Fruit fly (Drosophila melanogaster) whole organism, prepupa: ENCODE data around the gene JMJD7.

Source experiments
- Blimp-1 ChIP-seq: fragments of 200-800 bp; sonication (Bioruptor generic); optimal IDR thresholded peaks from 3 replicates; lab custom pipeline; 2017; ENCODE audit warnings: missing biosample characterization, missing genetic modification characterization, mild to moderate bottlenecking, moderate library complexity, missing genetic modification reagents
- CG10631 ChIP-seq: fragments of 200-800 bp; sonication (Bioruptor generic); optimal IDR thresholded peaks from 2 replicates; lab custom pipeline; 2016; ENCODE audit warnings: missing biosample characterization, missing genetic modification characterization
- CG10669 ChIP-seq: fragments of 200-800 bp; sonication (Bioruptor generic); optimal IDR thresholded peaks from 3 replicates; lab custom pipeline; 2018; ENCODE audit warnings: missing biosample characterization, mild to moderate bottlenecking, missing genetic modification characterization, moderate library complexity
- CG11294 ChIP-seq: fragments of 200-800 bp; sonication (Bioruptor generic); IDR thresholded peaks from 2 replicates; pipeline ENCODE4 v1.3.6; 2022; ENCODE audit warnings: missing biosample characterization, missing genetic modification characterization
- CG15336 ChIP-seq: fragments of 200-800 bp; sonication (Bioruptor generic); IDR thresholded peaks from 2 replicates; pipeline ENCODE4 v1.3.6; 2022; ENCODE audit warnings: missing biosample characterization, missing genetic modification characterization
- CG1621 ChIP-seq: fragments of 200-800 bp; sonication (Bioruptor generic); optimal IDR thresholded peaks from 3 replicates; lab custom pipeline; 2018; ENCODE audit warnings: missing biosample characterization, mild to moderate bottlenecking, missing genetic modification characterization
- CG3032 ChIP-seq: fragments of 200-800 bp; optimal IDR thresholded peaks from 2 replicates; lab custom pipeline; 2019; ENCODE audit warnings: missing biosample characterization, mild to moderate bottlenecking, missing genetic modification characterization, moderate library complexity
- CG31627 ChIP-seq: fragments of 200-800 bp; sonication (Bioruptor generic); optimal IDR thresholded peaks from 3 replicates; lab custom pipeline; 2016; ENCODE audit warnings: missing biosample characterization, missing genetic modification characterization
- CG34406 ChIP-seq: fragments of 200-800 bp; sonication (Bioruptor generic); optimal IDR thresholded peaks from 3 replicates; lab custom pipeline; 2016; ENCODE audit warnings: missing biosample characterization, missing genetic modification characterization
- CG3919 ChIP-seq: fragments of 200-800 bp; sonication (Bioruptor generic); optimal IDR thresholded peaks from 3 replicates; lab custom pipeline; 2016; ENCODE audit warnings: missing biosample characterization, missing genetic modification characterization
- CG4318 ChIP-seq: fragments of 200-800 bp; sonication (Bioruptor generic); optimal IDR thresholded peaks from 3 replicates; lab custom pipeline; 2017; ENCODE audit warnings: missing biosample characterization, mild to moderate bottlenecking, missing genetic modification characterization
- CG6276 ChIP-seq: fragments of 200-800 bp; sonication (Bioruptor generic); optimal IDR thresholded peaks from 2 replicates; lab custom pipeline; 2017; ENCODE audit warnings: missing biosample characterization, mild to moderate bottlenecking, missing genetic modification characterization
- CG6792 ChIP-seq: fragments of 200-800 bp; sonication (Bioruptor generic); optimal IDR thresholded peaks from 3 replicates; lab custom pipeline; 2016; ENCODE audit warnings: missing biosample characterization, missing genetic modification characterization
- CG6854 ChIP-seq: fragments of 200-800 bp; sonication (Bioruptor generic); optimal IDR thresholded peaks from 2 replicates; lab custom pipeline; 2017; ENCODE audit warnings: missing biosample characterization, mild to moderate bottlenecking, missing genetic modification characterization
- CG8119 ChIP-seq: fragments of 200-800 bp; sonication (Bioruptor generic); IDR thresholded peaks from 3 replicates; pipeline ENCODE4 v1.3.6; 2022; ENCODE audit warnings: missing biosample characterization, missing genetic modification characterization
- CG8632 ChIP-seq: fragments of 200-800 bp; sonication (Bioruptor generic); optimal IDR thresholded peaks from 3 replicates; lab custom pipeline; 2016; ENCODE audit warnings: missing biosample characterization, missing genetic modification characterization
- CG9139 ChIP-seq: fragments of 200-800 bp; sonication (Bioruptor generic); optimal IDR thresholded peaks from 3 replicates; lab custom pipeline; 2017; ENCODE audit warnings: missing biosample characterization, mild to moderate bottlenecking, missing genetic modification characterization
- Eip75B ChIP-seq: fragments of 200-800 bp; sonication (Bioruptor generic); optimal IDR thresholded peaks from 3 replicates; lab custom pipeline; 2016; ENCODE audit warnings: missing biosample characterization, missing genetic modification characterization
- Eip78C ChIP-seq: fragments of 200-800 bp; sonication (Bioruptor generic); peaks from one replicate; lab custom pipeline; 2016; ENCODE audit warnings: missing biosample characterization, missing genetic modification characterization
- Ets21C ChIP-seq: fragments of 200-800 bp; sonication (Bioruptor generic); optimal IDR thresholded peaks from 3 replicates; lab custom pipeline; 2016; ENCODE audit warnings: missing biosample characterization, missing genetic modification characterization
- Gug ChIP-seq: fragments of 200-800 bp; sonication (Bioruptor generic); IDR thresholded peaks from 2 replicates; pipeline ENCODE4 v1.3.6; 2022; ENCODE audit warnings: missing biosample characterization, missing genetic modification characterization
- Hr38 ChIP-seq: sonication (Bioruptor generic); optimal IDR thresholded peaks from 2 replicates; lab custom pipeline; 2016; ENCODE audit warnings: missing biosample characterization, missing genetic modification characterization
- Hr4 ChIP-seq: fragments of 200-800 bp; sonication (Bioruptor generic); optimal IDR thresholded peaks from 3 replicates; lab custom pipeline; 2016; ENCODE audit warnings: missing biosample characterization, missing genetic modification characterization
- Lpt ChIP-seq: fragments of 200-800 bp; sonication (Bioruptor generic); optimal IDR thresholded peaks from 3 replicates; lab custom pipeline; 2016; ENCODE audit warnings: missing biosample characterization, missing genetic modification characterization
- Met ChIP-seq: fragments of 200-800 bp; sonication (Bioruptor generic); optimal IDR thresholded peaks from 3 replicates; lab custom pipeline; 2016; ENCODE audit warnings: missing biosample characterization, missing genetic modification characterization
- OdsH ChIP-seq: fragments of 200-800 bp; sonication (Bioruptor generic); optimal IDR thresholded peaks from 3 replicates; lab custom pipeline; 2016; ENCODE audit warnings: missing biosample characterization, missing genetic modification characterization
- Smox ChIP-seq: fragments of 200-800 bp; sonication (Bioruptor generic); optimal IDR thresholded peaks from 3 replicates; lab custom pipeline; 2016; ENCODE audit warnings: missing biosample characterization, missing genetic modification characterization
- Sox102F ChIP-seq: fragments of 200-800 bp; sonication (Bioruptor generic); optimal IDR thresholded peaks from 2 replicates; lab custom pipeline; 2016; ENCODE audit warnings: missing biosample characterization, mild to moderate bottlenecking, missing genetic modification characterization
- Sox15 ChIP-seq: fragments of 200-800 bp; sonication (Bioruptor generic); optimal IDR thresholded peaks from 3 replicates; lab custom pipeline; 2016; ENCODE audit warnings: missing biosample characterization, missing genetic modification characterization
- achi ChIP-seq: fragments of 200-800 bp; sonication (Bioruptor generic); optimal IDR thresholded peaks from 3 replicates; lab custom pipeline; 2016; ENCODE audit warnings: missing biosample characterization, missing genetic modification characterization
- acj6 ChIP-seq: fragments of 200-800 bp; sonication (Bioruptor generic); optimal IDR thresholded peaks from 3 replicates; lab custom pipeline; 2016; ENCODE audit warnings: missing biosample characterization, missing genetic modification characterization
- dac ChIP-seq: fragments of 200-800 bp; sonication (Bioruptor generic); optimal IDR thresholded peaks from 2 replicates; lab custom pipeline; 2017; ENCODE audit warnings: missing biosample characterization, mild to moderate bottlenecking, missing genetic modification characterization
- dsx ChIP-seq: fragments of 200-800 bp; optimal IDR thresholded peaks from 3 replicates; lab custom pipeline; 2019; ENCODE audit warnings: missing biosample characterization, mild to moderate bottlenecking, missing genetic modification characterization, moderate library complexity; ENCODE audit not compliant: poor library complexity, severe bottlenecking
- esn ChIP-seq: fragments of 200-800 bp; sonication (Bioruptor generic); optimal IDR thresholded peaks from 2 replicates; lab custom pipeline; 2016; ENCODE audit warnings: missing biosample characterization, mild to moderate bottlenecking, missing genetic modification characterization, moderate library complexity
- fd59A ChIP-seq: fragments of 200-800 bp; sonication (Bioruptor generic); optimal IDR thresholded peaks from 2 replicates; lab custom pipeline; 2017; ENCODE audit warnings: missing biosample characterization, mild to moderate bottlenecking, missing genetic modification characterization, missing genetic modification reagents
- fd85E ChIP-seq: fragments of 200-800 bp; sonication (Bioruptor generic); optimal IDR thresholded peaks from 3 replicates; lab custom pipeline; 2016; ENCODE audit warnings: missing biosample characterization, missing genetic modification characterization
- fkh ChIP-seq: fragments of 200-800 bp; sonication (Bioruptor generic); optimal IDR thresholded peaks from 3 replicates; lab custom pipeline; 2017; ENCODE audit warnings: missing biosample characterization, mild to moderate bottlenecking, missing genetic modification characterization, moderate library complexity
- lz ChIP-seq: fragments of 200-800 bp; sonication (Bioruptor generic); optimal IDR thresholded peaks from 3 replicates; lab custom pipeline; 2016; ENCODE audit warnings: missing biosample characterization, missing genetic modification characterization
- pdm3 ChIP-seq: fragments of 200-800 bp; sonication (Bioruptor generic); optimal IDR thresholded peaks from 3 replicates; lab custom pipeline; 2016; ENCODE audit warnings: missing biosample characterization, missing genetic modification characterization
- spab ChIP-seq: fragments of 200-800 bp; sonication (Bioruptor generic); optimal IDR thresholded peaks from 2 replicates; lab custom pipeline; 2017; ENCODE audit warnings: missing biosample characterization, mild to moderate bottlenecking, missing genetic modification characterization, missing genetic modification reagents
- ss ChIP-seq, 2 experiments: fragments of 200-800 bp; sonication (Bioruptor generic); optimal IDR thresholded peaks; 2 replicates in 1 of 2; 3 replicates in 1 of 2; lab custom pipeline; 2017 to 2018; ENCODE audit warnings: mild to moderate bottlenecking in 2 of 2, missing biosample characterization in 2 of 2, missing genetic modification characterization in 2 of 2, moderate library complexity in 1 of 2
- svp ChIP-seq: fragments of 200-800 bp; sonication (Bioruptor generic); peaks from one replicate; lab custom pipeline; 2016; ENCODE audit warnings: missing biosample characterization, missing genetic modification characterization
- vri ChIP-seq: fragments of 200-800 bp; sonication (Bioruptor generic); optimal IDR thresholded peaks from 3 replicates; lab custom pipeline; 2016; ENCODE audit warnings: missing biosample characterization, mild to moderate bottlenecking, missing genetic modification characterization

JMJD7 gene

DNA sequence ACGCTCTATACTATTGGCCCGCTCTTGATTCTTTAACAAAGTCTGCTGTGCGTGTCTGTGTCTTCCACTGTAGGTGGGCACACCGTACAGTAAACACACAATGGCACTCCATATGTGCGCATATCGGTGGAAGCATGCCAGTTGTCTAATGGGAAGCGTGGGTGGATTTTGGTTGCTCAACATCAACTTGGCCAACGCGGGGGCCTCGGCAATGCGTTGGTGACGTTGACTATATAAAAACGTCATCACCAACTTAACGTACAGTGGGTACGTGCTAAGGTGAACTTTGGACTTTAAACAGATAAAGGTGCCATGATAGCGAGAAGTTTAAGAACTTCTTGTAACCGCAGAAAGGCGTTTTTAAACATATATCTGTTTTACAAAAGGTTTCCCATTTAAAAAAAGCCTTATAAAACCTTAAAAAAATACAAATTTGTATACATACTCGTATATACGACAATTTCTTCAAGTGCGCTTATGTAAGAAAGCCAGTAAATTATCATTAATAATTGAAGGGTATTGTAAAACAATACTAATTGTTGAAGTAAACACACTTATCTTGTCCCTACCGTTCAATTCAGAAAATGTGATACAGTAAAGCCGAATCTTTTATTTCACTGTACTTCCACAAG, 29.6 kb upstream of the JMJD7 start (continued):
- TF ChIP-seq ss (GFP tag; optimal IDR thresholded peaks at IDR 0.05; lab: Kevin White, UChicago) (peak; percentile 15 to 62), CG4318 (peak; percentile 50), fkh (GFP tag; lab: Kevin White, UChicago) (no peak), Smox (peak; percentile 30), OdsH (peak; percentile 66), Met (GFP tag; lab: Kevin White, UChicago) (peak; percentile 46), Eip78C (peak; percentile 87), CG3032 (tag; lab: Kevin White, UChicago) (peak; percentile 25), Sox102F (GFP tag; lab: Kevin White, UChicago) (peak; percentile 62), fd85E (GFP tag; lab: Kevin White, UChicago) (peak; percentile 25), esn (GFP tag; lab: Kevin White, UChicago) (peak; percentile 78), CG15336 (GFP tag; lab: Robert Waterston, UW) (peak; percentile 49), CG9139 (GFP tag; lab: Kevin White, UChicago) (no peak), lz (peak; percentile 58), Sox15 (GFP tag; lab: Kevin White, UChicago) (peak; percentile 20), svp (peak; percentile 75)

DNA sequence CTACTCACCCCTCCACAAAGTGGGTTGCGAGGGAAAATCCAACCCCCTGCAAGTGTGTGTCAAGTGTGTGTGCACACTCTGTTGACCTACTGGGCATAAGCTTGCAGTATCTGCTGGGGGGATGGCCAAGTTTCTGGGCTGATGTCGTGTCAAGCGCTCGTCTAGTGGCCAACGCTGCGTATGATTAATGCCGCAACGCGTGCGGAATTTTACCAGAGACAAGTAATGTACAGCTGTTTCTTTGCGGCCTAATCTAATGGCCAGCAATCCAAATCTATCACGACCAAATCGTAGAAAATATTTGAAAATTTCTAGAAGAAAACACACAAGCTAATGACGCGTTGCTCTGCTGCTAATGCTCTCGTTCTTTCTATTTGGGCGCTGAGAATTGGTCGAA, 29.1 kb upstream of the JMJD7 start:
- TF ChIP-seq CG6854 (no peak), Hr4 (no peak), achi (GFP tag; lab: Kevin White, UChicago) (no peak)

DNA sequence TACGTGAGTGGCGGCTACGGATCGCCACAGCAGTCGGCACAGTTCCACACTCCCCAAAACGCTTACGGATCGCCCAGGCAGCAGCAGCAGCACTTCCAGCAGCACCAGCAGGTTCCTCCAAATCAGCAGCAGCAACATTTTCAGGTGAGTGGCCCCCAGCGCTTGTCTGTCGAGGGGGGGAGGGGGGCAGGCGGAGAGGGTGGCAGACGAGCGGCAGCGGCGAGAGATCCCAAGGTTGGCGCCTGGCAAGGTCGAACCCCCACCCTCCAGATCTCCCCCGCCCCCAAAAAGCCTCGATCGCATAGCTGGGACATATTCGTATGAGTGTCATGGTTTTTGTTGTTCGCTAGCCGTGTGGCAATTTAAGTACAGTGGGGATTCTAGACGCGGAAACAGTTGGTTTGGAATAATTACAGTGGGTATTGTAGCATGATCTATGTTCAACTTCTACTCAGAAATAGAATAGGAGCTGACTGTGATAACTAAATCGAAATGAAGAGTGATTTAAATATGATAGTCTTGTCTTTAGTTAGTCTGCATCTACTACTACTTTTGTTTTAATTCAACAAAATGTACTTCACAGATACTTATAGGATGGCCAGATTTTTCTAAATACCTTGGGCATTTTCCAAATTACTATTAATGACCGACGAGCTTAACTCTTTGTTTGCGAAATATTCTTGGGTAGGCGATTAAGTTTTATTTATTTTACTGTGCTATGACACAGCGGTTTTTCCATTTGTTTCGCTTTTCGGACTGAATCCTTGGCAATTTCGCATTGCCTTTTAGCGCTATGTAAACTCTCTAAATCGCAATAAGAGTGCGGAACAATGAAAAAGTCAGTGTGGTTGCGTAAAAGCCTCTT, 28.5 kb upstream of the JMJD7 start:
- TF ChIP-seq Ets21C (peak; percentile 9), dsx (GFP tag; lab: Kevin White, UChicago) (peak; percentile 1), esn (GFP tag; lab: Kevin White, UChicago) (peak; percentile 64), Sox102F (GFP tag; lab: Kevin White, UChicago) (peak; percentile 11), CG8632 (peak; percentile 26), Met (GFP tag; lab: Kevin White, UChicago) (peak; percentile 11), CG6854 (no peak), spab (no peak), Lpt (no peak), vri (GFP tag; lab: Kevin White, UChicago) (no peak), CG3919 (GFP tag; lab: Kevin White, UChicago) (peak; percentile 46), Eip75B (GFP tag; lab: Kevin White, UChicago) (no peak), Sox15 (GFP tag; lab: Kevin White, UChicago) (peak; percentile 26), CG15336 (GFP tag; lab: Robert Waterston, UW) (no peak), Blimp-1 (no peak), CG11294 (GFP tag; lab: Robert Waterston, UW) (no peak), CG1621 (tag; lab: Kevin White, UChicago) (peak; percentile 48), OdsH (peak; percentile 26), CG6276 (GFP tag; lab: Kevin White, UChicago) (no peak), CG34406 (GFP tag; lab: Kevin White, UChicago) (peak; percentile 16), CG9139 (GFP tag; lab: Kevin White, UChicago) (no peak), CG31627 (peak; percentile 50), svp (peak; percentile 30), fd59A (no peak), CG3032 (tag; lab: Kevin White, UChicago) (no peak), Smox (peak; percentile 6), CG10669 (GFP tag; lab: Kevin White, UChicago) (peak; percentile 47), acj6 (GFP tag; lab: Kevin White, UChicago) (peak; percentile 26), Hr38 (no peak), ss (GFP tag; optimal IDR thresholded peaks at IDR 0.05; lab: Kevin White, UChicago) (peak in 1 of 2 experiments; percentile 23), CG8119 (GFP tag; lab: Robert Waterston, UW) (no peak), CG10631 (GFP tag; lab: Kevin White, UChicago) (peak; percentile 21), CG6792 (GFP tag; lab: Kevin White, UChicago) (peak; percentile 13), dac (no peak), Gug (no peak), fd85E (GFP tag; lab: Kevin White, UChicago) (no peak), pdm3 (GFP tag; lab: Kevin White, UChicago) (peak; percentile 24)
